Fruit fly (Drosophila melanogaster) whole organism, embryonic: ENCODE measurements around the gene mino.

Experiments
- ATbp ChIP-seq: fragments of 200-800 bp; sonication (Bioruptor generic); optimal IDR thresholded peaks from 2 replicates; lab custom pipeline; 2017; ENCODE audit warnings: missing biosample characterization, mild to moderate bottlenecking, missing genetic modification characterization, missing genetic modification reagents
- BEAF-32 ChIP-seq: fragments of 200-800 bp; sonication (Bioruptor generic); optimal IDR thresholded peaks from 3 replicates; lab custom pipeline; 2017; ENCODE audit warnings: missing biosample characterization, missing genetic modification characterization, mild to moderate bottlenecking, moderate library complexity, missing genetic modification reagents
- CG10274 ChIP-seq: fragments of 200-800 bp; sonication (Bioruptor generic); optimal IDR thresholded peaks from 3 replicates; lab custom pipeline; 2017; ENCODE audit warnings: missing biosample characterization, mild to moderate bottlenecking, missing genetic modification characterization
- CG10543 ChIP-seq: fragments of 200-800 bp; sonication (Bioruptor generic); optimal IDR thresholded peaks from 3 replicates; lab custom pipeline; 2017; ENCODE audit warnings: missing biosample characterization, mild to moderate bottlenecking, missing genetic modification characterization, moderate library complexity
- CG11696 ChIP-seq: fragments of 200-800 bp; sonication (Bioruptor generic); IDR thresholded peaks from 2 replicates; pipeline ENCODE4 v1.3.6; 2022; ENCODE audit warnings: missing biosample characterization, missing genetic modification characterization
- CG12942 ChIP-seq: fragments of 200-800 bp; sonication (Bioruptor generic); optimal IDR thresholded peaks from 3 replicates; lab custom pipeline; 2016; ENCODE audit warnings: missing biosample characterization, missing genetic modification characterization
- CG15073 ChIP-seq: fragments of 200-800 bp; sonication (Bioruptor generic); optimal IDR thresholded peaks from 2 replicates; lab custom pipeline; 2016; ENCODE audit warnings: missing biosample characterization, missing genetic modification characterization
- CG17361 ChIP-seq: fragments of 200-800 bp; sonication (Bioruptor generic); IDR thresholded peaks from 3 replicates; pipeline ENCODE4 v1.3.6; 2022; ENCODE audit warnings: missing biosample characterization, missing genetic modification characterization
- CG18619 ChIP-seq: fragments of 200-800 bp; sonication (Bioruptor generic); optimal IDR thresholded peaks from 3 replicates; lab custom pipeline; 2017; ENCODE audit warnings: missing biosample characterization, mild to moderate bottlenecking, missing genetic modification characterization
- CG2120 ChIP-seq: fragments of 200-800 bp; sonication (Bioruptor generic); optimal IDR thresholded peaks from 3 replicates; lab custom pipeline; 2016; ENCODE audit warnings: missing biosample characterization, missing genetic modification characterization
- CG4854 ChIP-seq: fragments of 200-800 bp; sonication (Bioruptor generic); optimal IDR thresholded peaks from 2 replicates; lab custom pipeline; 2016; ENCODE audit warnings: missing biosample characterization, missing genetic modification characterization, inconsistent platforms
- CG6254 ChIP-seq: fragments of 200-800 bp; sonication (Bioruptor generic); optimal IDR thresholded peaks from 3 replicates; lab custom pipeline; 2017; ENCODE audit warnings: mild to moderate bottlenecking, missing biosample characterization, missing genetic modification reagents, missing genetic modification characterization
- CG6683 ChIP-seq: fragments of 200-800 bp; sonication (Bioruptor generic); optimal IDR thresholded peaks from 2 replicates; lab custom pipeline; 2017; ENCODE audit warnings: missing biosample characterization, mild to moderate bottlenecking, missing genetic modification characterization, missing genetic modification reagents
- CG7556 ChIP-seq: fragments of 200-800 bp; sonication (Bioruptor generic); optimal IDR thresholded peaks from 2 replicates; lab custom pipeline; 2017; ENCODE audit warnings: missing biosample characterization, mild to moderate bottlenecking, missing genetic modification characterization
- CG8281 ChIP-seq: fragments of 200-800 bp; sonication (Bioruptor generic); optimal IDR thresholded peaks from 2 replicates; lab custom pipeline; 2018; ENCODE audit warnings: missing biosample characterization, mild to moderate bottlenecking, missing genetic modification characterization, moderate library complexity
- CG8478 ChIP-seq: fragments of >200 bp; optimal IDR thresholded peaks from 2 replicates; lab custom pipeline; 2018
- CoRest ChIP-seq: fragments of 200-800 bp; sonication (Bioruptor generic); optimal IDR thresholded peaks from 3 replicates; lab custom pipeline; 2018; ENCODE audit warnings: missing biosample characterization, mild to moderate bottlenecking, missing genetic modification characterization, moderate library complexity
- Doc2 ChIP-seq: fragments of 200-800 bp; sonication (Bioruptor generic); IDR thresholded peaks from 2 replicates; pipeline ENCODE4 v1.3.6; 2022; ENCODE audit warnings: missing biosample characterization, missing genetic modification characterization
- Dp ChIP-seq: fragments of 200-800 bp; sonication (Bioruptor generic); optimal IDR thresholded peaks from 2 replicates; lab custom pipeline; 2018; ENCODE audit warnings: missing biosample characterization, mild to moderate bottlenecking, missing genetic modification characterization, moderate library complexity
- E2f2 ChIP-seq: fragments of 200-800 bp; sonication (Bioruptor generic); IDR thresholded peaks from 2 replicates; pipeline ENCODE4 v1.3.6; 2022; ENCODE audit warnings: missing biosample characterization, missing genetic modification characterization
- GATAe ChIP-seq: fragments of 200-800 bp; sonication (Bioruptor generic); conservative IDR thresholded peaks from 2 replicates; pipeline ENCODE4 v1.3.6; 2022; ENCODE audit warnings: missing biosample characterization, missing genetic modification characterization
- Gsc ChIP-seq: fragments of 200-800 bp; sonication (Bioruptor generic); IDR thresholded peaks from 2 replicates; pipeline ENCODE4 v1.3.6; 2022; ENCODE audit warnings: missing biosample characterization, missing genetic modification characterization
- NC2α ChIP-seq: fragments of 200-800 bp; sonication (Bioruptor generic); optimal IDR thresholded peaks from 2 replicates; lab custom pipeline; 2016; ENCODE audit warnings: missing biosample characterization, missing genetic modification characterization
- Rx ChIP-seq: fragments of 200-800 bp; sonication (Bioruptor generic); IDR thresholded peaks from 2 replicates; pipeline ENCODE4 v1.3.6; 2022; ENCODE audit warnings: missing biosample characterization, missing genetic modification characterization
- Xbp1 ChIP-seq: fragments of 200-800 bp; sonication (Bioruptor generic); optimal IDR thresholded peaks from 3 replicates; lab custom pipeline; 2016; ENCODE audit warnings: missing biosample characterization, mild to moderate bottlenecking, missing genetic modification characterization
- aop ChIP-seq: fragments of 200-800 bp; sonication (Bioruptor generic); IDR thresholded peaks from 2 replicates; pipeline ENCODE4 v1.3.6; 2022; ENCODE audit warnings: missing biosample characterization, missing genetic modification characterization
- ash1 ChIP-seq: fragments of 200-800 bp; sonication (Bioruptor generic); optimal IDR thresholded peaks from 2 replicates; lab custom pipeline; 2018; ENCODE audit warnings: missing biosample characterization, mild to moderate bottlenecking, missing genetic modification characterization
- bigmax ChIP-seq: fragments of 200-800 bp; sonication (Bioruptor generic); optimal IDR thresholded peaks from 2 replicates; lab custom pipeline; 2018; ENCODE audit warnings: missing biosample characterization, mild to moderate bottlenecking, missing genetic modification characterization
- chinmo ChIP-seq: fragments of 200-800 bp; sonication (Bioruptor generic); IDR thresholded peaks from 4 replicates; pipeline ENCODE4 v1.3.6; 2022; ENCODE audit warnings: missing biosample characterization, missing genetic modification characterization; ENCODE audit not compliant: partially characterized antibody
- en ChIP-seq: fragments of 200-800 bp; sonication (Bioruptor generic); optimal IDR thresholded peaks from 2 replicates; lab custom pipeline; 2016; ENCODE audit warnings: missing biosample characterization, missing genetic modification characterization
- ewg ChIP-seq: fragments of 200-800 bp; sonication (Bioruptor generic); optimal IDR thresholded peaks from 3 replicates; lab custom pipeline; 2017; ENCODE audit warnings: mild to moderate bottlenecking, missing biosample characterization, missing genetic modification reagents, missing genetic modification characterization
- h ChIP-seq: fragments of >200 bp; optimal IDR thresholded peaks from 2 replicates; lab custom pipeline; 2017
- hkb ChIP-seq, 2 experiments: fragments of 200-800 bp in 1 of 2; fragments of >200 bp in 1 of 2; sonication (Bioruptor generic) in 1 of 2; IDR thresholded peaks in 1 of 2; optimal IDR thresholded peaks in 1 of 2; 2 replicates each; pipeline versions ENCODE4 v1.3.6 to Lab custom; 2017 to 2022; ENCODE audit warnings: missing biosample characterization in 1 of 2, missing genetic modification characterization in 1 of 2
- hth ChIP-seq: fragments of >200 bp; optimal IDR thresholded peaks from 2 replicates; lab custom pipeline; 2017; ENCODE audit warnings: inconsistent platforms
- ind ChIP-seq: fragments of 200-800 bp; sonication (Bioruptor generic); optimal IDR thresholded peaks from 3 replicates; lab custom pipeline; 2016; ENCODE audit warnings: missing biosample characterization, missing genetic modification characterization
- mirr ChIP-seq: fragments of 200-800 bp; sonication (Bioruptor generic); optimal IDR thresholded peaks from 3 replicates; lab custom pipeline; 2018; ENCODE audit warnings: missing biosample characterization, mild to moderate bottlenecking, missing genetic modification characterization
- nom ChIP-seq: fragments of 200-800 bp; sonication (Bioruptor generic); optimal IDR thresholded peaks from 2 replicates; lab custom pipeline; 2017; ENCODE audit warnings: missing biosample characterization, missing genetic modification characterization, mild to moderate bottlenecking, moderate library complexity, missing genetic modification reagents
- pho ChIP-seq: fragments of 200-800 bp; sonication (Bioruptor generic); optimal IDR thresholded peaks from 2 replicates; lab custom pipeline; 2016; ENCODE audit warnings: missing biosample characterization, missing genetic modification characterization
- pros ChIP-seq: fragments of 200-800 bp; sonication (Bioruptor generic); optimal IDR thresholded peaks from 3 replicates; lab custom pipeline; 2019; ENCODE audit warnings: missing biosample characterization, mild to moderate bottlenecking, missing genetic modification characterization, moderate library complexity
- ro ChIP-seq: fragments of 200-800 bp; sonication (Bioruptor generic); IDR thresholded peaks from 2 replicates; pipeline ENCODE4 v1.3.6; 2022; ENCODE audit warnings: missing biosample characterization, missing genetic modification characterization
- sr ChIP-seq: fragments of 200-800 bp; sonication (Bioruptor generic); IDR thresholded peaks from 3 replicates; pipeline ENCODE4 v1.3.6; 2022; ENCODE audit warnings: missing biosample characterization, missing genetic modification characterization
- trem ChIP-seq: fragments of 200-800 bp; optimal IDR thresholded peaks from 3 replicates; lab custom pipeline; 2019; ENCODE audit warnings: missing biosample characterization, mild to moderate bottlenecking, missing genetic modification characterization, moderate library complexity
- wek ChIP-seq: fragments of 200-800 bp; sonication (Bioruptor generic); optimal IDR thresholded peaks from 3 replicates; lab custom pipeline; 2018; ENCODE audit warnings: missing biosample characterization, mild to moderate bottlenecking, missing genetic modification characterization, moderate library complexity

The mino gene

dm6 chr3R:27928984-27929924, 4.3 kb downstream of the mino start (continued):
- TF ChIP-seq CG6683 (GFP tag; lab: Kevin White, UChicago) (no peak), CG12942 (GFP tag; lab: Kevin White, UChicago) (no peak), en (GFP tag; lab: Kevin White, UChicago) (no peak), sr (GFP tag; lab: Robert Waterston, UW) (no peak), CoRest (tag; lab: Kevin White, UChicago) (no peak), ash1 (GFP tag; lab: Kevin White, UChicago) (no peak), ewg (GFP tag; lab: Kevin White, UChicago) (peak; percentile 29), CG6254 (GFP tag; lab: Kevin White, UChicago) (no peak), chinmo (GFP tag; lab: Robert Waterston, UW) (0 out of 4 replicates have a peak, but pooled peaks have one; percentile 47), CG2120 (GFP tag; lab: Kevin White, UChicago) (no peak), Gsc (GFP tag; lab: Robert Waterston, UW) (no peak), BEAF-32 (GFP tag; lab: Kevin White, UChicago) (peak; percentile 34), wek (GFP tag; lab: Kevin White, UChicago) (no peak), Rx (no peak), trem (tag; lab: Kevin White, UChicago) (peak; percentile 52), E2f2 (GFP tag; lab: Robert Waterston, UW) (peak; percentile 53), Doc2 (GFP tag; lab: Robert Waterston, UW) (no peak), aop (no peak), CG8478 (no peak), CG10543 (GFP tag; lab: Kevin White, UChicago) (no peak), Xbp1 (GFP tag; lab: Kevin White, UChicago) (no peak), ind (GFP tag; lab: Kevin White, UChicago) (no peak), nom (GFP tag; lab: Kevin White, UChicago) (peak; percentile 31), GATAe (no peak), hth (lab: Kevin White, UChicago) (no peak), CG11696 (GFP tag; lab: Robert Waterston, UW) (no peak), hkb (optimal IDR thresholded peaks at IDR 0.05; lab: Kevin White, UChicago) (no peak), hkb (GFP tag; IDR thresholded peaks at IDR 0.05; lab: Robert Waterston, UW) (no peak), CG10274 (GFP tag; lab: Kevin White, UChicago) (no peak), ro (GFP tag; lab: Robert Waterston, UW) (no peak), pho (GFP tag; lab: Kevin White, UChicago) (no peak), mirr (GFP tag; lab: Kevin White, UChicago) (peak; percentile 33), CG18619 (no peak), CG15073 (no peak), CG4854 (GFP tag; lab: Kevin White, UChicago) (no peak), CG8281 (tag; lab: Kevin White, UChicago) (no peak), CG17361 (GFP tag; lab: Robert Waterston, UW) (no peak), NC2α (GFP tag; lab: Kevin White, UChicago) (no peak), bigmax (GFP tag; lab: Kevin White, UChicago) (no peak), h (lab: Kevin White, UChicago) (no peak), Dp (GFP tag; lab: Kevin White, UChicago) (peak; percentile 53), pros (GFP tag; lab: Kevin White, UChicago) (no peak), ATbp (no peak), CG7556 (GFP tag; lab: Kevin White, UChicago) (no peak)
